Worm (Caenorhabditis elegans): ENCODE measurements around the gene F11C1.4.
A peak's percentile ranks its signal among the peaks of the same experiment; 100 is the strongest.

The F11C1.4 gene

ce11 chrX:12996161-12996560, 19.3 kb downstream of the F11C1.4 start:
- no peak for TF ChIP-seq nhr-76 (tag; optimal IDR thresholded peaks at IDR 0.05)
- TF ChIP-seq snu-23 (GFP tag; optimal IDR thresholded peaks at IDR 0.05) = no peak
- TF ChIP-seq zag-1 (tag; optimal IDR thresholded peaks at IDR 0.05) = no peak
- no peak for TF ChIP-seq nhr-84 (tag; optimal IDR thresholded peaks at IDR 0.05)
- TF ChIP-seq aly-2 (tag; optimal IDR thresholded peaks at IDR 0.05) = no peak
- no peak for TF ChIP-seq sox-4 (tag; optimal IDR thresholded peaks at IDR 0.05)
- TF ChIP-seq unc-86 (tag; optimal IDR thresholded peaks at IDR 0.05) = no peak
- TF ChIP-seq C04F5.9 (tag; optimal IDR thresholded peaks at IDR 0.05) = no peak
- no peak for TF ChIP-seq snpc-4 (tag; optimal IDR thresholded peaks at IDR 0.05)

ce11 chrX:12999567-12999966, 22.7 kb downstream of the F11C1.4 start:
- TF ChIP-seq egl-27 (tag; optimal IDR thresholded peaks at IDR 0.05) = no peak
- TF ChIP-seq pax-3 (tag; optimal IDR thresholded peaks at IDR 0.05) = no peak
- TF ChIP-seq ceh-82 (tag; optimal IDR thresholded peaks at IDR 0.05) = no peak
- no peak for TF ChIP-seq lin-35 (GFP tag; optimal IDR thresholded peaks at IDR 0.05)
- TF ChIP-seq nhr-85 (tag) = peak; percentile 5
- TF ChIP-seq irx-1 (tag; optimal IDR thresholded peaks at IDR 0.05) = no peak

- TF ChIP-seq unc-130 (tag; optimal IDR thresholded peaks at IDR 0.05) (no peak), ceh-82 (tag; optimal IDR thresholded peaks at IDR 0.05) (no peak), lir-3 (tag; optimal IDR thresholded peaks at IDR 0.05; ENCODE audit: poor library complexity) (no peak), sptf-1 (tag; optimal IDR thresholded peaks at IDR 0.05) (no peak), mab-9 (GFP tag; IDR thresholded peaks at IDR 0.05) (no peak), snu-23 (GFP tag; optimal IDR thresholded peaks at IDR 0.05) (no peak), tlp-1 (tag; optimal IDR thresholded peaks at IDR 0.05) (no peak), efl-1 (optimal IDR thresholded peaks at IDR 0.05) (no peak), efl-1 (GFP tag; optimal IDR thresholded peaks at IDR 0.05 in 1 of 2) (no peak), mef-2 (tag; optimal IDR thresholded peaks at IDR 0.05) (no peak), ama-1 (optimal IDR thresholded peaks at IDR 0.05) (no peak), nhr-85 (tag) (no peak), lsy-2 (tag; optimal IDR thresholded peaks at IDR 0.05) (no peak)
Observed at ce11 chrX:13000837-13001236, 24.0 kb downstream of the F11C1.4 start.

ce11 chrX:13002322-13002721, 25.4 kb downstream of the F11C1.4 start:
- TF ChIP-seq ceh-63 (GFP tag; optimal IDR thresholded peaks at IDR 0.05) = no peak
- TF ChIP-seq sptf-1 (tag; optimal IDR thresholded peaks at IDR 0.05) = no peak
- no peak for TF ChIP-seq ceh-82 (tag; optimal IDR thresholded peaks at IDR 0.05)
- TF ChIP-seq nhr-85 (tag) = peak; percentile 67

ce11 chrX:13003092-13003491, 26.2 kb downstream of the F11C1.4 start:
- TF ChIP-seq blmp-1 (tag; optimal IDR thresholded peaks at IDR 0.05) (peak; percentile 90), lin-13 (GFP tag; optimal IDR thresholded peaks at IDR 0.05) (no peak)

- peak; percentile 82 for TF ChIP-seq blmp-1 (tag; optimal IDR thresholded peaks at IDR 0.05)
- TF ChIP-seq elt-3 (tag; optimal IDR thresholded peaks at IDR 0.05) = peak in 1 of 6 experiments; percentile 16
- TF ChIP-seq lin-14 (GFP tag; optimal IDR thresholded peaks at IDR 0.05) = peak; percentile 45
- TF ChIP-seq nhr-85 (tag) = peak; percentile 81
- TF ChIP-seq efl-1 (optimal IDR thresholded peaks at IDR 0.05) = no peak
- TF ChIP-seq efl-1 (GFP tag; optimal IDR thresholded peaks at IDR 0.05 in 1 of 2) = peak in 1 of 2 experiments; percentile 59
- TF ChIP-seq dpl-1 (GFP tag; optimal IDR thresholded peaks at IDR 0.05) = no peak
- no peak for TF ChIP-seq mep-1 (tag; optimal IDR thresholded peaks at IDR 0.05)
- peak in 1 of 2 experiments; percentile 42 for TF ChIP-seq lsy-2 (tag; optimal IDR thresholded peaks at IDR 0.05)
Observed at ce11 chrX:13004491-13005093, 27.7 kb downstream of the F11C1.4 start.
